Fruit fly (Drosophila melanogaster): ENCODE measurements around the gene Pink1.

The Pink1 gene

dm6 chrX:6702028-6702433 is 18.4 kb downstream of the Pink1 start:
- TF ChIP-seq CG7045 (GFP tag; optimal IDR thresholded peaks at IDR 0.05), result peak; percentile 27
- no peak for TF ChIP-seq pad (GFP tag; optimal IDR thresholded peaks at IDR 0.05)
- no peak for TF ChIP-seq CG12768 (GFP tag; optimal IDR thresholded peaks at IDR 0.05)
- no peak for TF ChIP-seq kay (GFP tag; ENCODE audit: borderline replicate concordance)
- no peak for TF ChIP-seq cnc (optimal IDR thresholded peaks at IDR 0.05)
- TF ChIP-seq CG5204 (GFP tag; optimal IDR thresholded peaks at IDR 0.05), result peak; percentile 10
- TF ChIP-seq bab1 (GFP tag; optimal IDR thresholded peaks at IDR 0.05), result peak; percentile 83
- TF ChIP-seq Mnt (GFP tag; optimal IDR thresholded peaks at IDR 0.05), result no peak
- peak; percentile 52 for TF ChIP-seq CG14711 (tag; optimal IDR thresholded peaks at IDR 0.05)
- peak; percentile 20 for TF ChIP-seq tj (GFP tag; optimal IDR thresholded peaks at IDR 0.05)
- peak; percentile 67 for TF ChIP-seq CG7101 (tag; optimal IDR thresholded peaks at IDR 0.05)
- peak; percentile 7 for TF ChIP-seq CG33017 (tag; optimal IDR thresholded peaks at IDR 0.05)
- TF ChIP-seq CG1620 (GFP tag; optimal IDR thresholded peaks at IDR 0.05), result peak; percentile 17
- TF ChIP-seq ovo (GFP tag; optimal IDR thresholded peaks at IDR 0.05), result no peak
- TF ChIP-seq Clk (GFP tag; optimal IDR thresholded peaks at IDR 0.05), result no peak

- TF ChIP-seq Clk (GFP tag; optimal IDR thresholded peaks at IDR 0.05), result no peak
- no peak for TF ChIP-seq bab1 (GFP tag; optimal IDR thresholded peaks at IDR 0.05)
- no peak for TF ChIP-seq CG12768 (GFP tag; optimal IDR thresholded peaks at IDR 0.05)
- peak; percentile 1 for TF ChIP-seq cic (GFP tag; optimal IDR thresholded peaks at IDR 0.05)
Measured at dm6 chrX:6702591-6702990, 19.0 kb downstream of the Pink1 start.

dm6 chrX:6703237-6703636 is 19.6 kb downstream of the Pink1 start:
- TF ChIP-seq Mnt (GFP tag; optimal IDR thresholded peaks at IDR 0.05) (no peak), toe (GFP tag; optimal IDR thresholded peaks at IDR 0.05) (no peak), cnc (optimal IDR thresholded peaks at IDR 0.05) (no peak), tj (GFP tag; optimal IDR thresholded peaks at IDR 0.05) (no peak), CG11617 (GFP tag; optimal IDR thresholded peaks at IDR 0.05) (peak; percentile 4), kay (GFP tag; ENCODE audit: borderline replicate concordance) (peak; percentile 36), ovo (GFP tag; optimal IDR thresholded peaks at IDR 0.05) (no peak), Clk (GFP tag; optimal IDR thresholded peaks at IDR 0.05) (no peak), CG14711 (tag; optimal IDR thresholded peaks at IDR 0.05) (no peak)

DNA sequence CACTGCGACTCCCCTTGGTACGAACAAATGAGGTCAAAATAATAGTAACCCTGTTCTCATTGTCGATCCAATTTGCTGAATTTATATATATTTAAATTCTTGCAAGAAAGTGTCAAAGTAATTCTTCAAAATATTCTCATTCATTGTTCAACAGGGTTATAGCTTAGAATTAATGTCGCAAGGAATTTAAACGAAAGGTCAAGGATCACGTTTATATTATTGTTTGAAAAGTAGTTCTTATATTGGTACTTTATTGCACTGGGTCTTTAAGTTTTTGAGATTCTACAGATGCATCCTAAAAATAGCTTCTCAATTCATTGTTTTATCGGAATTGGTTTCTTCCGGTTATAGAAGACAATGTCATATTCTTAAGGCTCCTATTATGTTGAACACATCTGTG is 20.4 kb downstream of the Pink1 start:
- TF ChIP-seq toe (GFP tag; optimal IDR thresholded peaks at IDR 0.05) (no peak), CG11617 (GFP tag; optimal IDR thresholded peaks at IDR 0.05) (no peak), cnc (optimal IDR thresholded peaks at IDR 0.05) (no peak), kay (GFP tag; ENCODE audit: borderline replicate concordance) (no peak), tj (GFP tag; optimal IDR thresholded peaks at IDR 0.05) (no peak)

dm6 chrX:6705059-6705802 is 21.6 kb downstream of the Pink1 start:
- peak; percentile 24 for TF ChIP-seq CG11617 (GFP tag; optimal IDR thresholded peaks at IDR 0.05)
- peak; percentile 47 for TF ChIP-seq Hr96 (GFP tag; optimal IDR thresholded peaks at IDR 0.05)
- no peak for TF ChIP-seq CG33017 (tag; optimal IDR thresholded peaks at IDR 0.05)
- TF ChIP-seq cnc (optimal IDR thresholded peaks at IDR 0.05), result no peak
- peak; percentile 13 for TF ChIP-seq CG12768 (GFP tag; optimal IDR thresholded peaks at IDR 0.05)
- no peak for TF ChIP-seq ovo (GFP tag; optimal IDR thresholded peaks at IDR 0.05)
- TF ChIP-seq tj (GFP tag; optimal IDR thresholded peaks at IDR 0.05), result peak; percentile 87
- TF ChIP-seq CG7045 (GFP tag; optimal IDR thresholded peaks at IDR 0.05), result peak; percentile 2
- TF ChIP-seq Mnt (GFP tag; optimal IDR thresholded peaks at IDR 0.05), result peak; percentile 33
- peak; percentile 66 for TF ChIP-seq cic (GFP tag; optimal IDR thresholded peaks at IDR 0.05)
- TF ChIP-seq CG1620 (GFP tag; optimal IDR thresholded peaks at IDR 0.05), result no peak
- TF ChIP-seq Crg-1 (GFP tag; optimal IDR thresholded peaks at IDR 0.05), result no peak
- no peak for TF ChIP-seq kay (GFP tag; ENCODE audit: borderline replicate concordance)
- TF ChIP-seq CG7101 (tag; optimal IDR thresholded peaks at IDR 0.05), result peak; percentile 24
- no peak for TF ChIP-seq Clk (GFP tag; optimal IDR thresholded peaks at IDR 0.05)
- no peak for TF ChIP-seq CG5204 (GFP tag; optimal IDR thresholded peaks at IDR 0.05)
- peak; percentile 6 for TF ChIP-seq toe (GFP tag; optimal IDR thresholded peaks at IDR 0.05)
- TF ChIP-seq pad (GFP tag; optimal IDR thresholded peaks at IDR 0.05), result no peak
- TF ChIP-seq bab1 (GFP tag; optimal IDR thresholded peaks at IDR 0.05), result no peak
- TF ChIP-seq CG14711 (tag; optimal IDR thresholded peaks at IDR 0.05), result peak; percentile 0

- no peak for TF ChIP-seq Crg-1 (GFP tag; optimal IDR thresholded peaks at IDR 0.05)
Measured at dm6 chrX:6705890-6706289, 22.3 kb downstream of the Pink1 start.

DNA sequence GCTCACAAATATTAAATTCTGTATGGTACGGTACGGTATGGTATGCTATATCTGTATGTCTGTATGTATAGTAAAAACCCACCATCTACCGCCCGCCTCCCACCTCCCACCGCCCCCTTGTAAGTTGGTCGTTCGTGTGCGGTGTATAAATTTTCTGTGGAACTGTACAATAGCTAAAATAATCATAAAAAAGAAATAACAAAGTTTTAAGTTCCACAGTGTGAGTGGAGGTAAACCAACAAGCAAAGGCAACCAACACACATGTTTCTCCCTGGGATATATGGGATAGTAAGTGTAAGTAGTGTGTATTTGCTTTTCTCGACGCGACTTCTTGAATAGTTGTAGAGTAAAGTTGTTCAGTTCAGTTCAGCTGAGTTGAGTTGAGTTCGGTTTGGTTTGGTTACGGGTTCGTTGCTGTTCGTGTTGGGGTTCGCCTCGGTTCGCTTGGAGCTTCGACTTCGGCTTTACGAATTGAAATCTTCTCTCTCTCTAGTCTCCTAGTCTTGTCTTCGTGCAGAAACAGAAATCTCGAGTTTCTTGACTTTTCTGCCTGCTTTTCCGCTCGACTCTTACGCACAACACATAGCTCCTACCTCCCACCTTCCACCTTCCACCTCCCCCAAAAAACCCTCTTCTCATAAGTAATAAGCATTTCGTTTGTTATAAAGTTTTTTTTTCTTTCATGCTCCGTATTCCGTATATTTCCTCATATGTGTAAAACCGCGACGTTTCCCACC is 23.1 kb downstream of the Pink1 start:
- no peak for TF ChIP-seq kay (GFP tag; ENCODE audit: borderline replicate concordance)
- peak; percentile 67 for TF ChIP-seq cic (GFP tag; optimal IDR thresholded peaks at IDR 0.05)
- peak; percentile 23 for TF ChIP-seq bab1 (GFP tag; optimal IDR thresholded peaks at IDR 0.05)
